Fruit fly (Drosophila melanogaster) whole organism, adult: ENCODE data around the gene CG18178.

Experiments
- CG11617 ChIP-seq: fragments of 200-800 bp; sonication (Bioruptor generic); optimal IDR thresholded peaks from 2 replicates; lab custom pipeline; 2017; ENCODE audit warnings: mild to moderate bottlenecking, missing biosample characterization, missing genetic modification reagents, missing genetic modification characterization
- CG12768 ChIP-seq: fragments of 200-800 bp; sonication (Bioruptor generic); optimal IDR thresholded peaks from 2 replicates; lab custom pipeline; 2017; ENCODE audit warnings: missing biosample characterization, missing genetic modification characterization, mild to moderate bottlenecking, moderate library complexity, missing genetic modification reagents
- CG14711 ChIP-seq: fragments of 200-800 bp; sonication (Bioruptor generic); optimal IDR thresholded peaks from 2 replicates; lab custom pipeline; 2018; ENCODE audit warnings: missing biosample characterization, mild to moderate bottlenecking, missing genetic modification characterization, moderate library complexity
- CG1620 ChIP-seq: fragments of 200-800 bp; sonication (Bioruptor generic); optimal IDR thresholded peaks from 2 replicates; lab custom pipeline; 2016; ENCODE audit warnings: missing biosample characterization, missing genetic modification characterization
- CG33017 ChIP-seq: fragments of 200-800 bp; sonication (Bioruptor generic); optimal IDR thresholded peaks from 2 replicates; lab custom pipeline; 2018; ENCODE audit warnings: missing biosample characterization, mild to moderate bottlenecking, missing genetic modification characterization, moderate library complexity
- CG5204 ChIP-seq: fragments of 200-800 bp; sonication (Bioruptor generic); optimal IDR thresholded peaks from 2 replicates; lab custom pipeline; 2016; ENCODE audit warnings: missing biosample characterization, missing genetic modification characterization
- CG7045 ChIP-seq: fragments of 200-800 bp; sonication (Bioruptor generic); optimal IDR thresholded peaks from 2 replicates; lab custom pipeline; 2017; ENCODE audit warnings: missing biosample characterization, mild to moderate bottlenecking, missing genetic modification characterization
- CG7101 ChIP-seq: fragments of 200-800 bp; sonication (Bioruptor generic); optimal IDR thresholded peaks from 2 replicates; lab custom pipeline; 2018; ENCODE audit warnings: missing biosample characterization, mild to moderate bottlenecking, missing genetic modification characterization, moderate library complexity
- Clk ChIP-seq: fragments of 200-800 bp; sonication (Bioruptor generic); optimal IDR thresholded peaks from 2 replicates; lab custom pipeline; 2017; ENCODE audit warnings: missing biosample characterization, missing genetic modification characterization
- Crg-1 ChIP-seq: fragments of 200-800 bp; sonication (Bioruptor generic); optimal IDR thresholded peaks from 2 replicates; lab custom pipeline; 2016; ENCODE audit warnings: missing biosample characterization, missing genetic modification characterization
- Hr96 ChIP-seq: fragments of 200-800 bp; sonication (Bioruptor generic); optimal IDR thresholded peaks from 2 replicates; lab custom pipeline; 2016; ENCODE audit warnings: missing biosample characterization, missing genetic modification characterization
- Mnt ChIP-seq: fragments of 200-800 bp; sonication (Bioruptor generic); optimal IDR thresholded peaks from 2 replicates; lab custom pipeline; 2016; ENCODE audit warnings: missing biosample characterization, mild to moderate bottlenecking, missing genetic modification characterization
- bab1 ChIP-seq: fragments of 200-800 bp; sonication (Bioruptor generic); optimal IDR thresholded peaks from 3 replicates; lab custom pipeline; 2019; ENCODE audit warnings: missing biosample characterization, mild to moderate bottlenecking, missing genetic modification characterization, moderate library complexity
- cic ChIP-seq: fragments of 200-800 bp; sonication (Bioruptor generic); optimal IDR thresholded peaks from 2 replicates; lab custom pipeline; 2017; ENCODE audit warnings: missing biosample characterization, mild to moderate bottlenecking, missing genetic modification characterization, moderate library complexity
- cnc ChIP-seq, 2 experiments: fragments of >200 bp; optimal IDR thresholded peaks; 2 replicates each; lab custom pipeline; 2017
- kay ChIP-seq: fragments of 200-800 bp; sonication (Bioruptor generic); peaks from one replicate; lab custom pipeline; 2016; ENCODE audit warnings: missing biosample characterization, missing genetic modification characterization, borderline replicate concordance
- ovo ChIP-seq: fragments of 200-800 bp; sonication (Bioruptor generic); optimal IDR thresholded peaks from 2 replicates; lab custom pipeline; 2016; ENCODE audit warnings: missing biosample characterization, missing genetic modification characterization
- pad ChIP-seq: fragments of 200-800 bp; sonication (Bioruptor generic); optimal IDR thresholded peaks from 3 replicates; lab custom pipeline; 2017; ENCODE audit warnings: missing biosample characterization, missing genetic modification characterization, mild to moderate bottlenecking, moderate library complexity, missing genetic modification reagents
- tj ChIP-seq: fragments of 200-800 bp; sonication (Bioruptor generic); optimal IDR thresholded peaks from 3 replicates; lab custom pipeline; 2017; ENCODE audit warnings: missing biosample characterization, mild to moderate bottlenecking, missing genetic modification characterization, moderate library complexity
- toe ChIP-seq: fragments of 200-800 bp; sonication (Bioruptor generic); optimal IDR thresholded peaks from 2 replicates; lab custom pipeline; 2016; ENCODE audit warnings: missing biosample characterization, missing genetic modification characterization

Gene CG18178

dm6 chr3L:9712066-9712789 is 6.7 kb downstream of the CG18178 start:
- no peak for TF ChIP-seq bab1
- no peak for TF ChIP-seq CG14711 (tag; lab: Kevin White, UChicago)
- TF ChIP-seq cnc (optimal IDR thresholded peaks at IDR 0.05; lab: Kevin White, UChicago): peak in 1 of 2 experiments; percentile 69
- TF ChIP-seq toe (GFP tag; lab: Kevin White, UChicago): no peak

dm6 chr3L:9711203-9711602 is 7.7 kb downstream of the CG18178 start:
- TF ChIP-seq CG12768 (no peak), cic (GFP tag; lab: Kevin White, UChicago) (peak; percentile 1)

- TF ChIP-seq Mnt (GFP tag; lab: Kevin White, UChicago) (no peak), cic (GFP tag; lab: Kevin White, UChicago) (no peak), CG14711 (tag; lab: Kevin White, UChicago) (no peak), pad (GFP tag; lab: Kevin White, UChicago) (no peak), CG11617 (GFP tag; lab: Kevin White, UChicago) (no peak), CG7045 (no peak), ovo (GFP tag; lab: Kevin White, UChicago) (no peak)
Measured at dm6 chr3L:9708797-9709196, 10.1 kb downstream of the CG18178 start.

- TF ChIP-seq CG7045 (no peak), cic (GFP tag; lab: Kevin White, UChicago) (no peak), bab1 (no peak), toe (GFP tag; lab: Kevin White, UChicago) (no peak), cnc (optimal IDR thresholded peaks at IDR 0.05; lab: Kevin White, UChicago) (no peak), CG14711 (tag; lab: Kevin White, UChicago) (no peak), Clk (GFP tag; lab: Kevin White, UChicago) (no peak), Hr96 (GFP tag; lab: Kevin White, UChicago) (no peak), Crg-1 (no peak), pad (GFP tag; lab: Kevin White, UChicago) (no peak), CG12768 (no peak), ovo (GFP tag; lab: Kevin White, UChicago) (no peak), kay (no peak), CG11617 (GFP tag; lab: Kevin White, UChicago) (no peak), Mnt (GFP tag; lab: Kevin White, UChicago) (no peak), CG7101 (no peak), CG33017 (tag; lab: Kevin White, UChicago) (no peak), CG1620 (GFP tag; lab: Kevin White, UChicago) (no peak), CG5204 (no peak), tj (no peak)
Measured at dm6 chr3L:9705591-9705990, 13.4 kb downstream of the CG18178 start.

dm6 chr3L:9704162-9704748 is 14.7 kb downstream of the CG18178 start, which contains the start of gene CG16711:
Gene CG16711, plus strand, starts transcription at chr3L:9704331.
- peak; percentile 14 for TF ChIP-seq pad (GFP tag; lab: Kevin White, UChicago)
- no peak for TF ChIP-seq Hr96 (GFP tag; lab: Kevin White, UChicago)
- no peak for TF ChIP-seq toe (GFP tag; lab: Kevin White, UChicago)
- no peak for TF ChIP-seq CG7101
- no peak for TF ChIP-seq ovo (GFP tag; lab: Kevin White, UChicago)
- TF ChIP-seq tj: no peak
- TF ChIP-seq CG1620 (GFP tag; lab: Kevin White, UChicago): no peak
- TF ChIP-seq bab1: peak; percentile 46
- TF ChIP-seq Mnt (GFP tag; lab: Kevin White, UChicago): no peak
- TF ChIP-seq cic (GFP tag; lab: Kevin White, UChicago): peak; percentile 40
- TF ChIP-seq CG14711 (tag; lab: Kevin White, UChicago): no peak
- no peak for TF ChIP-seq CG12768

dm6 chr3L:9703495-9703894 is 15.4 kb downstream of the CG18178 start, which contains the start of gene CG6761:
Gene CG6761, minus strand, starts transcription at chr3L:9703595.
- TF ChIP-seq tj (no peak), pad (GFP tag; lab: Kevin White, UChicago) (no peak), CG11617 (GFP tag; lab: Kevin White, UChicago) (no peak), Mnt (GFP tag; lab: Kevin White, UChicago) (no peak)

dm6 chr3L:9698193-9698642 is 20.7 kb downstream of the CG18178 start, which contains the start of gene Ubc4:
Gene Ubc4, plus strand, starts transcription at chr3L:9698336.
- no peak for TF ChIP-seq CG33017 (tag; lab: Kevin White, UChicago)
- TF ChIP-seq CG5204: no peak
- TF ChIP-seq CG14711 (tag; lab: Kevin White, UChicago): peak; percentile 55
- peak; percentile 36 for TF ChIP-seq ovo (GFP tag; lab: Kevin White, UChicago)
- TF ChIP-seq CG1620 (GFP tag; lab: Kevin White, UChicago): peak; percentile 48
- no peak for TF ChIP-seq kay
- TF ChIP-seq Hr96 (GFP tag; lab: Kevin White, UChicago): peak; percentile 30
- TF ChIP-seq CG7045: no peak
- TF ChIP-seq pad (GFP tag; lab: Kevin White, UChicago): peak; percentile 43
- no peak for TF ChIP-seq toe (GFP tag; lab: Kevin White, UChicago)
- TF ChIP-seq tj: peak; percentile 57
- no peak for TF ChIP-seq Clk (GFP tag; lab: Kevin White, UChicago)
- peak; percentile 61 for TF ChIP-seq Mnt (GFP tag; lab: Kevin White, UChicago)
- TF ChIP-seq CG7101: peak; percentile 35
- peak; percentile 40 for TF ChIP-seq cic (GFP tag; lab: Kevin White, UChicago)
- no peak for TF ChIP-seq Crg-1
- peak; percentile 68 for TF ChIP-seq CG11617 (GFP tag; lab: Kevin White, UChicago)
- peak; percentile 28 for TF ChIP-seq bab1
- no peak for TF ChIP-seq cnc (optimal IDR thresholded peaks at IDR 0.05; lab: Kevin White, UChicago)
- peak; percentile 24 for TF ChIP-seq CG12768
